Worm (Caenorhabditis elegans) whole organism, late embryonic: Measurements from ENCODE around the gene srw-91.

Experiments
- C38D4.7 ChIP-seq: fragments of 200-800 bp; sonication (Bioruptor generic); optimal IDR thresholded peaks from 2 replicates; lab custom pipeline; 2018; ENCODE audit warnings: mild to moderate bottlenecking, missing genetic modification characterization, moderate library complexity, missing compliant biosample characterization
- K09A11.1 ChIP-seq: sonication (generic microtip); optimal IDR thresholded peaks from 2 replicates; lab custom pipeline; 2017; ENCODE audit warnings: antibody characterized with exemption, mild to moderate bottlenecking, missing genetic modification characterization, missing compliant biosample characterization; ENCODE audit not compliant: insufficient read depth
- T23F11.4 ChIP-seq: fragments of 200-800 bp; sonication (Bioruptor generic); optimal IDR thresholded peaks from 2 replicates; lab custom pipeline; 2018; ENCODE audit warnings: mild to moderate bottlenecking, missing genetic modification characterization, missing compliant biosample characterization
- ahr-1 ChIP-seq: sonication (generic microtip); optimal IDR thresholded peaks from 2 replicates; lab custom pipeline; 2016; ENCODE audit warnings: missing genetic modification characterization, missing compliant biosample characterization
- ama-1 ChIP-seq: fragments of 150-350 bp; optimal IDR thresholded peaks from 2 replicates; lab custom pipeline; 2014
- ceh-14 ChIP-seq: sonication (generic microtip); optimal IDR thresholded peaks from 2 replicates; lab custom pipeline; 2016; ENCODE audit warnings: missing genotype, missing genetic modification characterization, missing compliant biosample characterization
- ceh-18 ChIP-seq: sonication (generic microtip); optimal IDR thresholded peaks from 2 replicates; lab custom pipeline; 2016; ENCODE audit warnings: missing genetic modification characterization, missing compliant biosample characterization
- ceh-2 ChIP-seq: sonication (generic microtip); optimal IDR thresholded peaks from 2 replicates; lab custom pipeline; 2016; ENCODE audit warnings: missing genotype, missing genetic modification characterization, missing compliant biosample characterization
- ceh-22 ChIP-seq: sonication (generic microtip); optimal IDR thresholded peaks from 2 replicates; lab custom pipeline; 2017; ENCODE audit warnings: missing biosample characterization, missing genetic modification characterization
- ceh-24 ChIP-seq: sonication (generic microtip); optimal IDR thresholded peaks from 2 replicates; lab custom pipeline; 2016; ENCODE audit warnings: mild to moderate bottlenecking, missing genetic modification characterization, missing compliant biosample characterization
- ceh-34 ChIP-seq: sonication (generic microtip); optimal IDR thresholded peaks from 2 replicates; lab custom pipeline; 2016; ENCODE audit warnings: mild to moderate bottlenecking, missing genetic modification characterization, missing compliant biosample characterization
- ceh-6 ChIP-seq: fragments of 200-800 bp; sonication (Bioruptor generic); optimal IDR thresholded peaks from 2 replicates; lab custom pipeline; 2018; ENCODE audit warnings: mild to moderate bottlenecking, missing genetic modification characterization, missing compliant biosample characterization
- dmd-4 ChIP-seq: sonication (generic microtip); optimal IDR thresholded peaks from 2 replicates; lab custom pipeline; 2016; ENCODE audit warnings: borderline replicate concordance, missing genetic modification characterization, missing compliant biosample characterization
- dve-1 ChIP-seq: sonication (generic microtip); optimal IDR thresholded peaks from 2 replicates; lab custom pipeline; 2017; ENCODE audit warnings: antibody characterized with exemption, mild to moderate bottlenecking, missing genetic modification characterization, missing compliant biosample characterization
- elt-2 ChIP-seq: sonication (generic microtip); optimal IDR thresholded peaks from 2 replicates; lab custom pipeline; 2016; ENCODE audit warnings: missing genetic modification reagents, missing genetic modification characterization, missing compliant biosample characterization
- elt-4 ChIP-seq: sonication (generic microtip); optimal IDR thresholded peaks from 2 replicates; lab custom pipeline; 2016; ENCODE audit warnings: missing genetic modification characterization, missing compliant biosample characterization
- fax-1 ChIP-seq: sonication (generic microtip); optimal IDR thresholded peaks from 2 replicates; lab custom pipeline; 2016; ENCODE audit warnings: missing genotype, missing genetic modification characterization, missing compliant biosample characterization
- fkh-6 ChIP-seq: sonication (generic microtip); optimal IDR thresholded peaks from 2 replicates; lab custom pipeline; 2016; ENCODE audit warnings: missing genetic modification characterization, missing compliant biosample characterization
- hlh-8 ChIP-seq: sonication (generic microtip); optimal IDR thresholded peaks from 2 replicates; lab custom pipeline; 2016; ENCODE audit warnings: missing genotype, missing genetic modification characterization, missing compliant biosample characterization
- madf-2 ChIP-seq: sonication (generic microtip); optimal IDR thresholded peaks from 2 replicates; lab custom pipeline; 2017; ENCODE audit warnings: missing genetic modification characterization, missing compliant biosample characterization
- nhr-11 ChIP-seq: fragments of 150-350 bp; optimal IDR thresholded peaks from 2 replicates; lab custom pipeline; 2014; ENCODE audit warnings: missing biosample characterization, missing genetic modification characterization
- odd-2 ChIP-seq: sonication (generic microtip); optimal IDR thresholded peaks from 2 replicates; lab custom pipeline; 2017; ENCODE audit warnings: antibody characterized with exemption, mild to moderate bottlenecking, missing genetic modification characterization, missing compliant biosample characterization
- pag-3 ChIP-seq: sonication (generic microtip); optimal IDR thresholded peaks from 2 replicates; lab custom pipeline; 2016; ENCODE audit warnings: missing compliant biosample characterization, missing genetic modification characterization, borderline replicate concordance
- pat-9 ChIP-seq: fragments of 200-800 bp; sonication (Bioruptor generic); optimal IDR thresholded peaks from 2 replicates; lab custom pipeline; 2018; ENCODE audit warnings: mild to moderate bottlenecking, missing genetic modification characterization, moderate library complexity, missing compliant biosample characterization
- pax-1 ChIP-seq: fragments of 150-350 bp; optimal IDR thresholded peaks from 2 replicates; lab custom pipeline; 2014; ENCODE audit warnings: missing biosample characterization, missing genetic modification characterization
- pha-2 ChIP-seq: sonication (generic microtip); optimal IDR thresholded peaks from 2 replicates; lab custom pipeline; 2017; ENCODE audit warnings: mild to moderate bottlenecking, missing genetic modification characterization, missing compliant biosample characterization
- sdc-2 ChIP-seq: sonication (generic microtip); optimal IDR thresholded peaks from 2 replicates; lab custom pipeline; 2016; ENCODE audit warnings: missing genotype, missing genetic modification characterization, missing compliant biosample characterization
- syd-9 ChIP-seq: sonication (generic microtip); optimal IDR thresholded peaks from 2 replicates; lab custom pipeline; 2016; ENCODE audit warnings: mild to moderate bottlenecking, missing genetic modification characterization, moderate library complexity, missing compliant biosample characterization
- tbx-2 ChIP-seq: sonication (generic microtip); optimal IDR thresholded peaks from 2 replicates; lab custom pipeline; 2016; ENCODE audit warnings: missing genetic modification characterization, missing compliant biosample characterization
- tbx-7 ChIP-seq: sonication (generic microtip); optimal IDR thresholded peaks from 2 replicates; lab custom pipeline; 2016; ENCODE audit warnings: missing genotype, missing genetic modification characterization, missing compliant biosample characterization
- unc-3 ChIP-seq, 2 experiments: fragments of 200-800 bp in 1 of 2; sonication (Bioruptor generic) in 1 of 2; sonication (generic microtip) in 1 of 2; conservative IDR thresholded peaks in 1 of 2; optimal IDR thresholded peaks in 1 of 2; 2 replicates each; pipeline versions ENCODE4 v1.3.6 to Lab custom; 2016 to 2022; ENCODE audit warnings: missing compliant biosample characterization in 2 of 2, missing genetic modification characterization in 2 of 2, missing genetic modification reagents in 1 of 2
- unc-42 ChIP-seq: sonication (generic microtip); optimal IDR thresholded peaks from 2 replicates; lab custom pipeline; 2016; ENCODE audit warnings: missing genotype, missing genetic modification characterization, missing compliant biosample characterization
- unc-55 ChIP-seq: sonication (generic microtip); optimal IDR thresholded peaks from 2 replicates; lab custom pipeline; 2017; ENCODE audit warnings: missing biosample characterization, missing genetic modification reagents, missing genetic modification characterization
- unc-86 ChIP-seq: sonication (generic microtip); optimal IDR thresholded peaks from 2 replicates; lab custom pipeline; 2016; ENCODE audit warnings: missing genetic modification characterization, missing compliant biosample characterization
- zip-5 ChIP-seq: sonication (generic microtip); optimal IDR thresholded peaks from 2 replicates; lab custom pipeline; 2016; ENCODE audit warnings: missing genetic modification characterization, missing compliant biosample characterization
- ztf-16 ChIP-seq: sonication (generic microtip); optimal IDR thresholded peaks from 2 replicates; lab custom pipeline; 2017; ENCODE audit warnings: missing genetic modification characterization, missing compliant biosample characterization

srw-91 gene

ce11 chrV:1664921-1665320, 15.7 kb downstream of the srw-91 start, which contains the start of gene K04F1.9:
K04F1.9 (plus strand) TSS chrV:1665221.
- no peak for TF ChIP-seq fkh-6 (tag; lab: Kevin White, UChicago)
- TF ChIP-seq pax-1 = no peak
- no peak for TF ChIP-seq unc-42 (tag; lab: Kevin White, UChicago)
- TF ChIP-seq tbx-2 = no peak
- TF ChIP-seq ztf-16 (tag; lab: Kevin White, UChicago) = no peak
- TF ChIP-seq dve-1 (tag; lab: Kevin White, UChicago) = no peak
- no peak for TF ChIP-seq tbx-7 (tag; lab: Kevin White, UChicago)
- no peak for TF ChIP-seq ceh-22 (tag; lab: Kevin White, UChicago)
- no peak for TF ChIP-seq ceh-14 (tag; lab: Kevin White, UChicago)

ce11 chrV:1662270-1662669, 18.4 kb downstream of the srw-91 start, which contains the start of gene irld-40:
irld-40 (plus strand) TSS chrV:1662570.
- TF ChIP-seq C38D4.7 (GFP tag; lab: Kevin White, UChicago) (no peak), ceh-18 (tag; lab: Kevin White, UChicago) (no peak), ceh-2 (tag; lab: Kevin White, UChicago) (no peak), pha-2 (no peak), ceh-6 (GFP tag; lab: Kevin White, UChicago) (no peak), K09A11.1 (tag; lab: Kevin White, UChicago) (no peak), ceh-24 (tag; lab: Kevin White, UChicago) (no peak), unc-3 (GFP tag; conservative IDR thresholded peaks at IDR 0.05; lab: Robert Waterston, UW) (no peak), unc-3 (tag; optimal IDR thresholded peaks at IDR 0.05; lab: Kevin White, UChicago) (no peak), elt-2 (tag; lab: Kevin White, UChicago) (no peak), syd-9 (tag; lab: Kevin White, UChicago) (no peak), tbx-2 (no peak), zip-5 (tag; lab: Kevin White, UChicago) (no peak), pag-3 (tag; lab: Kevin White, UChicago) (no peak), pax-1 (no peak), tbx-7 (tag; lab: Kevin White, UChicago) (no peak), T23F11.4 (GFP tag; lab: Kevin White, UChicago) (no peak), ceh-34 (tag; lab: Kevin White, UChicago) (no peak), elt-4 (tag; lab: Kevin White, UChicago) (no peak), unc-86 (tag; lab: Kevin White, UChicago) (no peak)

ce11 chrV:1654845-1655244, 25.8 kb downstream of the srw-91 start, which contains the start of gene irld-11:
irld-11 (plus strand) TSS chrV:1655145.
- peak; percentile 17 for TF ChIP-seq unc-42 (tag; lab: Kevin White, UChicago)
- no peak for TF ChIP-seq odd-2 (tag; lab: Kevin White, UChicago)
- no peak for TF ChIP-seq ama-1 (lab: Kevin White, UChicago)
- TF ChIP-seq pag-3 (tag; lab: Kevin White, UChicago) = no peak
- TF ChIP-seq dve-1 (tag; lab: Kevin White, UChicago) = no peak

ce11 chrV:1651045-1651444, 29.6 kb downstream of the srw-91 start, which contains the start of gene irld-44:
irld-44 (plus strand) TSS chrV:1651345.
- TF ChIP-seq unc-3 (GFP tag; conservative IDR thresholded peaks at IDR 0.05; lab: Robert Waterston, UW) (no peak), unc-3 (tag; optimal IDR thresholded peaks at IDR 0.05; lab: Kevin White, UChicago) (no peak), ceh-18 (tag; lab: Kevin White, UChicago) (no peak), ahr-1 (tag; lab: Kevin White, UChicago) (no peak), tbx-7 (tag; lab: Kevin White, UChicago) (no peak), sdc-2 (tag; lab: Kevin White, UChicago) (no peak), hlh-8 (tag; lab: Kevin White, UChicago) (no peak), nhr-11 (tag; lab: Kevin White, UChicago) (no peak), pat-9 (tag; lab: Kevin White, UChicago) (no peak), dmd-4 (no peak), fax-1 (no peak), madf-2 (no peak), unc-55 (GFP tag; lab: Kevin White, UChicago) (no peak), unc-86 (tag; lab: Kevin White, UChicago) (no peak)
- TF ChIP-seq, all 69 proteins: peak for 0
